Fruit fly (Drosophila melanogaster) whole organism, embryonic: ENCODE results near the gene tth.

Experiments used
- ATbp ChIP-seq: fragments of 200-800 bp; sonication (Bioruptor generic); optimal IDR thresholded peaks from 2 replicates; lab custom pipeline; 2017; ENCODE audit warnings: missing biosample characterization, mild to moderate bottlenecking, missing genetic modification characterization, missing genetic modification reagents
- CG10147 ChIP-seq: fragments of 200-800 bp; sonication (Bioruptor generic); optimal IDR thresholded peaks from 2 replicates; lab custom pipeline; 2019; ENCODE audit warnings: missing biosample characterization, mild to moderate bottlenecking, missing genetic modification characterization, moderate library complexity
- CG10431 ChIP-seq: fragments of 200-800 bp; sonication (Bioruptor generic); optimal IDR thresholded peaks from 3 replicates; lab custom pipeline; 2018; ENCODE audit warnings: missing biosample characterization, mild to moderate bottlenecking, missing genetic modification characterization
- CG10462 ChIP-seq: fragments of 200-800 bp; sonication (Bioruptor generic); optimal IDR thresholded peaks from 2 replicates; lab custom pipeline; 2016; ENCODE audit warnings: missing biosample characterization, missing genetic modification characterization
- CG11456 ChIP-seq: fragments of 200-800 bp; sonication (Bioruptor generic); IDR thresholded peaks from 3 replicates; pipeline ENCODE4 v1.3.6; 2022; ENCODE audit warnings: missing biosample characterization, missing genetic modification characterization
- CG14860 ChIP-seq: fragments of 200-800 bp; sonication (Bioruptor generic); IDR thresholded peaks from 3 replicates; pipeline ENCODE4 v1.3.6; 2022; ENCODE audit warnings: missing biosample characterization, missing genetic modification characterization; ENCODE audit not compliant: partially characterized antibody
- CG15073 ChIP-seq: fragments of 200-800 bp; sonication (Bioruptor generic); optimal IDR thresholded peaks from 2 replicates; lab custom pipeline; 2016; ENCODE audit warnings: missing biosample characterization, missing genetic modification characterization
- CG15479 ChIP-seq: fragments of 200-800 bp; sonication (Bioruptor generic); optimal IDR thresholded peaks from 3 replicates; lab custom pipeline; 2019; ENCODE audit warnings: missing biosample characterization, mild to moderate bottlenecking, missing genetic modification characterization, moderate library complexity
- CG15514 ChIP-seq: fragments of 200-800 bp; sonication (Bioruptor generic); optimal IDR thresholded peaks from 3 replicates; lab custom pipeline; 2017; ENCODE audit warnings: missing biosample characterization, missing genetic modification characterization, mild to moderate bottlenecking, moderate library complexity, missing genetic modification reagents
- CG15601 ChIP-seq: fragments of 200-800 bp; sonication (Bioruptor generic); optimal IDR thresholded peaks from 3 replicates; lab custom pipeline; 2019; ENCODE audit warnings: missing biosample characterization, mild to moderate bottlenecking, missing genetic modification characterization, moderate library complexity
- CG17359 ChIP-seq: fragments of 200-800 bp; sonication (Bioruptor generic); optimal IDR thresholded peaks from 3 replicates; lab custom pipeline; 2018; ENCODE audit warnings: missing biosample characterization, mild to moderate bottlenecking, missing genetic modification characterization, moderate library complexity
- CG17829 ChIP-seq: fragments of 200-800 bp; optimal IDR thresholded peaks from 2 replicates; lab custom pipeline; 2019; ENCODE audit warnings: missing biosample characterization, mild to moderate bottlenecking, missing genetic modification characterization, moderate library complexity
- CG18011 ChIP-seq: fragments of 200-800 bp; sonication (Bioruptor generic); optimal IDR thresholded peaks from 2 replicates; lab custom pipeline; 2017; ENCODE audit warnings: missing biosample characterization, missing genetic modification characterization, mild to moderate bottlenecking, moderate library complexity, missing genotype
- CG18619 ChIP-seq: fragments of 200-800 bp; sonication (Bioruptor generic); optimal IDR thresholded peaks from 3 replicates; lab custom pipeline; 2017; ENCODE audit warnings: missing biosample characterization, mild to moderate bottlenecking, missing genetic modification characterization
- CG31388 ChIP-seq: fragments of 200-800 bp; sonication (Bioruptor generic); optimal IDR thresholded peaks from 2 replicates; lab custom pipeline; 2016; ENCODE audit warnings: missing biosample characterization, missing genetic modification characterization
- CG34376 ChIP-seq: fragments of 200-800 bp; sonication (Bioruptor generic); optimal IDR thresholded peaks from 2 replicates; lab custom pipeline; 2018; ENCODE audit warnings: missing biosample characterization, mild to moderate bottlenecking, missing genetic modification characterization
- CG4617 ChIP-seq: fragments of 200-800 bp; sonication (Bioruptor generic); optimal IDR thresholded peaks from 3 replicates; lab custom pipeline; 2016; ENCODE audit warnings: missing biosample characterization, missing genetic modification characterization, borderline replicate concordance
- CG4707 ChIP-seq: fragments of 200-800 bp; sonication (Bioruptor generic); optimal IDR thresholded peaks from 2 replicates; lab custom pipeline; 2018; ENCODE audit warnings: missing biosample characterization, mild to moderate bottlenecking, missing genetic modification characterization, moderate library complexity
- CG7372 ChIP-seq: fragments of 200-800 bp; sonication (Bioruptor generic); IDR thresholded peaks from 2 replicates; pipeline ENCODE4 v1.3.6; 2022; ENCODE audit warnings: missing biosample characterization, missing genetic modification characterization
- CG7839 ChIP-seq: fragments of 200-800 bp; sonication (Bioruptor generic); optimal IDR thresholded peaks from 3 replicates; lab custom pipeline; 2018; ENCODE audit warnings: missing biosample characterization, mild to moderate bottlenecking, missing genetic modification characterization, moderate library complexity
- CG8281 ChIP-seq: fragments of 200-800 bp; sonication (Bioruptor generic); optimal IDR thresholded peaks from 2 replicates; lab custom pipeline; 2018; ENCODE audit warnings: missing biosample characterization, mild to moderate bottlenecking, missing genetic modification characterization, moderate library complexity
- CG9817 ChIP-seq: fragments of 200-800 bp; sonication (Bioruptor generic); optimal IDR thresholded peaks from 2 replicates; lab custom pipeline; 2018; ENCODE audit warnings: missing biosample characterization, mild to moderate bottlenecking, missing genetic modification characterization, moderate library complexity
- Dad ChIP-seq: fragments of 200-800 bp; sonication (Bioruptor generic); optimal IDR thresholded peaks from 3 replicates; lab custom pipeline; 2016; ENCODE audit warnings: missing biosample characterization, missing genetic modification characterization
- Ets97D ChIP-seq: fragments of 200-800 bp; sonication (Bioruptor generic); optimal IDR thresholded peaks from 3 replicates; lab custom pipeline; 2016; ENCODE audit warnings: missing biosample characterization, missing genetic modification characterization
- Gug ChIP-seq: fragments of 200-800 bp; sonication (Bioruptor generic); IDR thresholded peaks from 4 replicates; pipeline ENCODE4 v1.3.6; 2022; ENCODE audit warnings: missing biosample characterization, missing genetic modification characterization
- Hey ChIP-seq: fragments of 200-800 bp; sonication (Bioruptor generic); optimal IDR thresholded peaks from 3 replicates; lab custom pipeline; 2018; ENCODE audit warnings: missing biosample characterization, mild to moderate bottlenecking, missing genetic modification characterization
- Side ChIP-seq: fragments of 200-800 bp; sonication (Bioruptor generic); optimal IDR thresholded peaks from 2 replicates; lab custom pipeline; 2016; ENCODE audit warnings: missing biosample characterization, missing genetic modification characterization
- Sin3A ChIP-seq: fragments of >200 bp; optimal IDR thresholded peaks from 2 replicates; lab custom pipeline; 2018
- Ssrp ChIP-seq: fragments of 200-800 bp; sonication (Bioruptor generic); optimal IDR thresholded peaks from 2 replicates; lab custom pipeline; 2018; ENCODE audit warnings: missing biosample characterization, mild to moderate bottlenecking, missing genetic modification characterization, moderate library complexity
- Stat92E ChIP-seq, 3 experiments: fragments of >200 bp in 2 of 3; fragments of 200-800 bp in 1 of 3; sonication (Bioruptor generic) in 1 of 3; optimal IDR thresholded peaks; 2 replicates each; lab custom pipeline; 2017 to 2019; ENCODE audit warnings: missing biosample characterization in 3 of 3, missing genetic modification characterization in 3 of 3, mild to moderate bottlenecking in 1 of 3, moderate library complexity in 1 of 3
- Tbp ChIP-seq: fragments of >200 bp; optimal IDR thresholded peaks from 2 replicates; lab custom pipeline; 2018; ENCODE audit warnings: missing biosample characterization, missing genetic modification characterization
- Xbp1 ChIP-seq: fragments of 200-800 bp; sonication (Bioruptor generic); optimal IDR thresholded peaks from 3 replicates; lab custom pipeline; 2016; ENCODE audit warnings: missing biosample characterization, mild to moderate bottlenecking, missing genetic modification characterization
- ash1 ChIP-seq: fragments of 200-800 bp; sonication (Bioruptor generic); optimal IDR thresholded peaks from 2 replicates; lab custom pipeline; 2018; ENCODE audit warnings: missing biosample characterization, mild to moderate bottlenecking, missing genetic modification characterization
- corto ChIP-seq: fragments of 200-800 bp; sonication (Bioruptor generic); optimal IDR thresholded peaks from 2 replicates; lab custom pipeline; 2016; ENCODE audit warnings: missing biosample characterization, mild to moderate bottlenecking, missing genetic modification characterization, moderate library complexity
- dmrt11E ChIP-seq: fragments of 200-800 bp; sonication (Bioruptor generic); optimal IDR thresholded peaks from 3 replicates; lab custom pipeline; 2018; ENCODE audit warnings: missing biosample characterization, mild to moderate bottlenecking, missing genetic modification characterization, moderate library complexity
- eve ChIP-seq, 2 experiments: fragments of >200 bp; optimal IDR thresholded peaks; 2 replicates each; lab custom pipeline; 2017; ENCODE audit warnings: missing biosample characterization in 2 of 2, missing genetic modification characterization in 2 of 2
- gem ChIP-seq: fragments of 200-800 bp; sonication (Bioruptor generic); optimal IDR thresholded peaks from 2 replicates; lab custom pipeline; 2019; ENCODE audit warnings: missing biosample characterization, mild to moderate bottlenecking, missing genetic modification characterization, moderate library complexity
- h ChIP-seq: fragments of >200 bp; optimal IDR thresholded peaks from 2 replicates; lab custom pipeline; 2017
- peb ChIP-seq: fragments of 200-800 bp; sonication (Bioruptor generic); IDR thresholded peaks from 2 replicates; pipeline ENCODE4 v1.3.6; 2022; ENCODE audit warnings: missing biosample characterization, missing genetic modification characterization
- pzg ChIP-seq: fragments of 200-800 bp; sonication (Bioruptor generic); optimal IDR thresholded peaks from 3 replicates; lab custom pipeline; 2018; ENCODE audit warnings: missing biosample characterization, mild to moderate bottlenecking, missing genetic modification characterization, moderate library complexity
- run ChIP-seq: fragments of 200-800 bp; sonication (Bioruptor generic); optimal IDR thresholded peaks from 3 replicates; lab custom pipeline; 2018; ENCODE audit warnings: missing biosample characterization, mild to moderate bottlenecking, missing genetic modification characterization
- schlank ChIP-seq: fragments of 200-800 bp; sonication (Bioruptor generic); optimal IDR thresholded peaks from 2 replicates; lab custom pipeline; 2018; ENCODE audit warnings: missing biosample characterization, mild to moderate bottlenecking, missing genetic modification characterization
- sd ChIP-seq: fragments of 200-800 bp; sonication (Bioruptor generic); optimal IDR thresholded peaks from 3 replicates; lab custom pipeline; 2018; ENCODE audit warnings: missing biosample characterization, mild to moderate bottlenecking, missing genetic modification characterization, moderate library complexity
- tgo ChIP-seq: fragments of 200-800 bp; sonication (Bioruptor generic); IDR thresholded peaks from 3 replicates; pipeline ENCODE4 v1.3.6; 2022; ENCODE audit warnings: missing biosample characterization, missing genetic modification characterization
- ttk ChIP-seq: fragments of 200-800 bp; sonication (Bioruptor generic); IDR thresholded peaks from 2 replicates; pipeline ENCODE4 v2.1.2; 2022; ENCODE audit warnings: missing biosample characterization, missing genetic modification characterization
- vfl ChIP-seq: fragments of 200-800 bp; sonication (Bioruptor generic); optimal IDR thresholded peaks from 2 replicates; lab custom pipeline; 2016; ENCODE audit warnings: missing biosample characterization, missing genetic modification characterization
- vvl ChIP-seq: fragments of 200-800 bp; sonication (Bioruptor generic); IDR thresholded peaks from 2 replicates; pipeline ENCODE4 v1.3.6; 2022; ENCODE audit warnings: missing biosample characterization, missing genetic modification characterization
- wor ChIP-seq: fragments of 200-800 bp; sonication (Bioruptor generic); IDR thresholded peaks from 2 replicates; pipeline ENCODE4 v1.3.6; 2022; ENCODE audit warnings: missing biosample characterization, missing genetic modification characterization
- zen2 ChIP-seq: fragments of 200-800 bp; sonication (Bioruptor generic); IDR thresholded peaks from 3 replicates; pipeline ENCODE4 v1.3.6; 2022; ENCODE audit warnings: missing biosample characterization, missing genetic modification characterization; ENCODE audit not compliant: partially characterized antibody

Gene tth

dm6 chrX:13639998-13640691, 23.8 kb upstream of the tth start (continued):
- TF ChIP-seq run (tag; lab: Kevin White, UChicago), result peak; percentile 99
- TF ChIP-seq CG17359 (tag; lab: Kevin White, UChicago), result peak; percentile 99
- TF ChIP-seq CG8281 (tag; lab: Kevin White, UChicago), result peak; percentile 92
- peak; percentile 96 for TF ChIP-seq CG10147 (GFP tag; lab: Kevin White, UChicago)
- peak; percentile 98 for TF ChIP-seq CG34376
- TF ChIP-seq CG9817 (tag; lab: Kevin White, UChicago), result peak; percentile 98
- TF ChIP-seq schlank, result peak; percentile 96
- peak; percentile 99 for TF ChIP-seq CG17829
- TF ChIP-seq ATbp (GFP tag; lab: Kevin White, UChicago), result peak; percentile 99
- peak; percentile 95 for TF ChIP-seq CG15514 (GFP tag; lab: Kevin White, UChicago)
- no peak for TF ChIP-seq h (lab: Kevin White, UChicago)
- peak; percentile 37 for TF ChIP-seq pzg (GFP tag; lab: Kevin White, UChicago)
- peak; percentile 98 for TF ChIP-seq peb
- TF ChIP-seq Xbp1 (GFP tag; lab: Kevin White, UChicago), result peak; percentile 99
- TF ChIP-seq Ssrp, result peak; percentile 98
- TF ChIP-seq dmrt11E, result peak; percentile 93
- TF ChIP-seq gem (tag; lab: Kevin White, UChicago), result peak; percentile 99
- TF ChIP-seq CG15601 (tag; lab: Kevin White, UChicago), result peak; percentile 97
- TF ChIP-seq Gug (GFP tag; lab: Robert Waterston, UW), result peak; percentile 98
- peak; percentile 89 for TF ChIP-seq Hey (tag; lab: Kevin White, UChicago)
- peak in 1 of 3 experiments; percentile 95 for TF ChIP-seq Stat92E (GFP tag; optimal IDR thresholded peaks at IDR 0.05; lab: Kevin White, UChicago)
- TF ChIP-seq vvl, result peak; percentile 100
- peak; percentile 99 for TF ChIP-seq ttk (GFP tag; lab: Robert Waterston, UW)
- TF ChIP-seq ash1, result peak; percentile 89
- peak; percentile 97 for TF ChIP-seq CG31388
- peak; percentile 97 for TF ChIP-seq vfl
- TF ChIP-seq CG15479 (GFP tag; lab: Kevin White, UChicago), result peak; percentile 28
- TF ChIP-seq CG11456, result peak; percentile 99
- peak; percentile 98 for TF ChIP-seq Dad (GFP tag; lab: Kevin White, UChicago)
- peak; percentile 67; the same call in 2 of the 3 replicates for TF ChIP-seq CG14860 (GFP tag; lab: Robert Waterston, UW)
- peak; percentile 99 for TF ChIP-seq CG7839 (tag; lab: Kevin White, UChicago)
- peak; percentile 70 for TF ChIP-seq corto (GFP tag; lab: Kevin White, UChicago)
- peak; percentile 97 for TF ChIP-seq CG4617
- TF ChIP-seq Ets97D (GFP tag; lab: Kevin White, UChicago), result peak; percentile 93
- TF ChIP-seq CG10462, result peak; percentile 98
- peak; percentile 91 for TF ChIP-seq CG18011 (GFP tag; lab: Kevin White, UChicago)
- peak; percentile 97 for TF ChIP-seq CG18619 (GFP tag; lab: Kevin White, UChicago)
- peak; percentile 98 for TF ChIP-seq CG4707
- TF ChIP-seq Tbp, result no peak
- peak; percentile 99 for TF ChIP-seq tgo (GFP tag; lab: Robert Waterston, UW)
- TF ChIP-seq zen2 (GFP tag; lab: Robert Waterston, UW), result no peak
- TF ChIP-seq Side (GFP tag; lab: Kevin White, UChicago), result peak; percentile 99
- TF ChIP-seq CG10431, result peak; percentile 96
- no peak for TF ChIP-seq Sin3A (lab: Kevin White, UChicago)
- TF ChIP-seq eve (GFP tag; optimal IDR thresholded peaks at IDR 0.05; lab: Kevin White, UChicago), result peak in 1 of 2 experiments; percentile 100
- TF ChIP-seq CG7372 (GFP tag; lab: Robert Waterston, UW), result peak; percentile 99
- TF ChIP-seq sd (tag; lab: Kevin White, UChicago), result peak; percentile 98
- peak; percentile 87 for TF ChIP-seq CG15073 (GFP tag; lab: Kevin White, UChicago)
- peak; percentile 98 for TF ChIP-seq wor (GFP tag; lab: Robert Waterston, UW)
